Worm (Caenorhabditis elegans): Measurements from ENCODE around the gene W03G11.2.

ce11 chrX:12125308-12125707, 16.9 kb upstream of the W03G11.2 start, which contains the start of gene lgc-18:
- TF ChIP-seq ztf-18 (tag; optimal IDR thresholded peaks at IDR 0.05), result no peak
- no peak for TF ChIP-seq hlh-12 (tag; optimal IDR thresholded peaks at IDR 0.05)
- no peak for TF ChIP-seq C17E4.6 (GFP tag; IDR thresholded peaks at IDR 0.05)
- TF ChIP-seq ceh-91 (GFP tag; IDR thresholded peaks at IDR 0.05), result no peak
- no peak for TF ChIP-seq attf-6 (GFP tag; IDR thresholded peaks at IDR 0.05)
- TF ChIP-seq lin-35 (GFP tag; optimal IDR thresholded peaks at IDR 0.05), result no peak
- no peak for TF ChIP-seq pha-4 (tag; optimal IDR thresholded peaks at IDR 0.05)
- no peak for TF ChIP-seq athp-1 (tag; optimal IDR thresholded peaks at IDR 0.05)
- no peak for TF ChIP-seq B0336.3 (GFP tag; IDR thresholded peaks at IDR 0.05)
- no peak for TF ChIP-seq ceh-79 (tag; optimal IDR thresholded peaks at IDR 0.05)
- no peak for TF ChIP-seq tbp1 (GFP tag; optimal IDR thresholded peaks at IDR 0.05)
- TF ChIP-seq ztf-28 (GFP tag; IDR thresholded peaks at IDR 0.05), result no peak
- no peak for TF ChIP-seq F57A8.1 (GFP tag; optimal IDR thresholded peaks at IDR 0.05)
- no peak for TF ChIP-seq lsy-27 (tag; optimal IDR thresholded peaks at IDR 0.05; ENCODE audit: borderline replicate concordance, insufficient read depth)

Measured in whole organism, young adult.